Worm (Caenorhabditis elegans) whole organism, L1 larva: Measurements from ENCODE around the gene ugt-13.

Experiments used
- C04F5.9 ChIP-seq: sonication (generic microtip); optimal IDR thresholded peaks from 2 replicates; lab custom pipeline; 2016; ENCODE audit warnings: missing genetic modification characterization, missing compliant biosample characterization
- F16B12.6 ChIP-seq: fragments of 150-350 bp; optimal IDR thresholded peaks from 2 replicates; lab custom pipeline; 2014; ENCODE audit warnings: missing biosample characterization, missing genetic modification characterization
- Y116A8C.19 ChIP-seq: sonication (generic microtip); optimal IDR thresholded peaks from 2 replicates; lab custom pipeline; 2016; ENCODE audit warnings: missing compliant biosample characterization, missing genetic modification characterization, borderline replicate concordance
- aha-1 ChIP-seq: fragments of 150-350 bp; optimal IDR thresholded peaks from 2 replicates; lab custom pipeline; 2014; ENCODE audit warnings: missing biosample characterization, missing genetic modification characterization
- aly-2 ChIP-seq: fragments of 150-350 bp; optimal IDR thresholded peaks from 2 replicates; lab custom pipeline; 2014; ENCODE audit warnings: missing biosample characterization, missing genetic modification characterization
- ama-1 ChIP-seq: fragments of 150-350 bp; optimal IDR thresholded peaks from 2 replicates; lab custom pipeline; 2014
- blmp-1 ChIP-seq: fragments of 150-350 bp; optimal IDR thresholded peaks from 2 replicates; lab custom pipeline; 2014; ENCODE audit warnings: missing biosample characterization, missing genetic modification characterization
- ceh-63 ChIP-seq: fragments of 200-800 bp; sonication (Bioruptor generic); optimal IDR thresholded peaks from 2 replicates; lab custom pipeline; 2018; ENCODE audit warnings: mild to moderate bottlenecking, missing genetic modification characterization, missing compliant biosample characterization
- ceh-88 ChIP-seq: fragments of 200-800 bp; sonication (Bioruptor generic); IDR thresholded peaks from 2 replicates; pipeline ENCODE4 v1.3.6; 2022; ENCODE audit warnings: missing genetic modification characterization, missing compliant biosample characterization
- dpl-1 ChIP-seq, 3 experiments: fragments of 150-350 bp in 2 of 3; sonication (generic microtip) in 1 of 3; optimal IDR thresholded peaks; 2 replicates each; lab custom pipeline; 2014 to 2017; ENCODE audit warnings: missing biosample characterization in 3 of 3, missing genetic modification characterization in 3 of 3, missing genetic modification reagents in 3 of 3
- dsc-1 ChIP-seq: sonication (generic microtip); optimal IDR thresholded peaks from 2 replicates; lab custom pipeline; 2016; ENCODE audit warnings: mild to moderate bottlenecking, missing genetic modification characterization, missing compliant biosample characterization
- efl-1 ChIP-seq, 4 experiments: fragments of 150-350 bp; optimal IDR thresholded peaks in 3 of 4; peaks in 1 of 4; 1 replicate in 1 of 4; 2 replicates in 3 of 4; lab custom pipeline; 2014; ENCODE audit warnings: missing biosample characterization in 2 of 4, missing genetic modification characterization in 2 of 4, missing genetic modification reagents in 2 of 4
- egl-13 ChIP-seq: sonication (generic microtip); optimal IDR thresholded peaks from 2 replicates; lab custom pipeline; 2016; ENCODE audit warnings: missing genotype, missing genetic modification reagents, missing genetic modification characterization, missing compliant biosample characterization
- fkh-10 ChIP-seq: sonication (generic microtip); optimal IDR thresholded peaks from 2 replicates; lab custom pipeline; 2017; ENCODE audit warnings: missing biosample characterization, missing genetic modification reagents, missing genetic modification characterization
- grh-1 ChIP-seq: fragments of 200-800 bp; sonication (Bioruptor generic); IDR thresholded peaks from 2 replicates; pipeline ENCODE4 v1.3.6; 2022; ENCODE audit warnings: missing genetic modification reagents, missing genetic modification characterization, missing compliant biosample characterization
- hlh-4 ChIP-seq: sonication (generic microtip); optimal IDR thresholded peaks from 2 replicates; lab custom pipeline; 2016; ENCODE audit warnings: mild to moderate bottlenecking, missing genetic modification characterization, missing compliant biosample characterization
- irx-1 ChIP-seq: sonication (generic microtip); optimal IDR thresholded peaks from 2 replicates; lab custom pipeline; 2016; ENCODE audit warnings: missing genetic modification characterization, missing compliant biosample characterization
- jun-1 ChIP-seq: fragments of 150-350 bp; optimal IDR thresholded peaks from 2 replicates; lab custom pipeline; 2014; ENCODE audit warnings: missing biosample characterization, missing genetic modification reagents, missing genetic modification characterization
- lin-13 ChIP-seq: fragments of 150-350 bp; optimal IDR thresholded peaks from 2 replicates; lab custom pipeline; 2014; ENCODE audit warnings: missing biosample characterization, missing genetic modification reagents, missing genetic modification characterization
- lin-14 ChIP-seq: fragments of 200-800 bp; sonication (Bioruptor generic); optimal IDR thresholded peaks from 2 replicates; lab custom pipeline; 2018; ENCODE audit warnings: mild to moderate bottlenecking, missing genetic modification characterization, moderate library complexity, missing compliant biosample characterization
- lir-3 ChIP-seq: sonication (generic microtip); optimal IDR thresholded peaks from 2 replicates; lab custom pipeline; 2016; ENCODE audit warnings: mild to moderate bottlenecking, missing genetic modification characterization, moderate library complexity, missing compliant biosample characterization; ENCODE audit not compliant: poor library complexity
- lsy-2 ChIP-seq, 2 experiments: fragments of 150-350 bp; optimal IDR thresholded peaks; 2 replicates each; lab custom pipeline; 2014; ENCODE audit warnings: missing biosample characterization in 2 of 2, missing genetic modification characterization in 2 of 2
- mdl-1 ChIP-seq, 2 experiments: fragments of 150-350 bp; optimal IDR thresholded peaks; 2 replicates each; lab custom pipeline; 2014 to 2017; ENCODE audit warnings: missing biosample characterization in 2 of 2, missing genetic modification characterization in 2 of 2, inconsistent platforms in 1 of 2
- mep-1 ChIP-seq: fragments of 150-350 bp; optimal IDR thresholded peaks from 2 replicates; lab custom pipeline; 2014; ENCODE audit warnings: missing biosample characterization, missing genetic modification characterization
- nhr-11 ChIP-seq: fragments of 150-350 bp; optimal IDR thresholded peaks from 2 replicates; lab custom pipeline; 2014; ENCODE audit warnings: missing biosample characterization, missing genetic modification characterization
- nhr-19 ChIP-seq: fragments of 200-800 bp; sonication (Bioruptor generic); conservative IDR thresholded peaks from 2 replicates; pipeline ENCODE4 v1.3.6; 2022; ENCODE audit warnings: missing genetic modification characterization, missing compliant biosample characterization
- nhr-237 ChIP-seq: fragments of 150-350 bp; optimal IDR thresholded peaks from 2 replicates; lab custom pipeline; 2014; ENCODE audit warnings: missing biosample characterization, missing genetic modification characterization
- nhr-28 ChIP-seq: fragments of 150-350 bp; optimal IDR thresholded peaks from 2 replicates; lab custom pipeline; 2014; ENCODE audit warnings: missing biosample characterization, missing genetic modification characterization
- nhr-47 ChIP-seq: sonication (generic microtip); optimal IDR thresholded peaks from 2 replicates; lab custom pipeline; 2016; ENCODE audit warnings: mild to moderate bottlenecking, missing genetic modification characterization, moderate library complexity, missing compliant biosample characterization
- nhr-85 ChIP-seq: sonication (generic microtip); peaks from one replicate; lab custom pipeline; 2016; ENCODE audit warnings: missing genetic modification characterization, inconsistent platforms, missing compliant biosample characterization
- pqm-1 ChIP-seq: sonication (generic microtip); optimal IDR thresholded peaks from 3 replicates; lab custom pipeline; 2017; ENCODE audit warnings: missing biosample characterization, missing genetic modification characterization
- skn-1 ChIP-seq: fragments of 150-350 bp; optimal IDR thresholded peaks from 2 replicates; lab custom pipeline; 2014; ENCODE audit warnings: missing biosample characterization, missing genetic modification characterization
- snpc-4 ChIP-seq: fragments of 150-350 bp; optimal IDR thresholded peaks from 2 replicates; lab custom pipeline; 2014; ENCODE audit warnings: missing biosample characterization, missing genetic modification characterization
- snu-23 ChIP-seq: sonication (generic microtip); optimal IDR thresholded peaks from 2 replicates; lab custom pipeline; 2016; ENCODE audit warnings: missing genetic modification characterization, missing compliant biosample characterization
- swsn-7 ChIP-seq: sonication (generic microtip); optimal IDR thresholded peaks from 2 replicates; lab custom pipeline; 2016; ENCODE audit warnings: missing genetic modification characterization, missing compliant biosample characterization
- tbx-2 ChIP-seq: sonication (generic microtip); optimal IDR thresholded peaks from 2 replicates; lab custom pipeline; 2016; ENCODE audit warnings: missing genetic modification characterization, missing compliant biosample characterization
- unc-130 ChIP-seq: fragments of 150-350 bp; optimal IDR thresholded peaks from 2 replicates; lab custom pipeline; 2017; ENCODE audit warnings: missing biosample characterization, missing genetic modification characterization, inconsistent platforms
- unc-62 ChIP-seq: fragments of 150-350 bp; optimal IDR thresholded peaks from 2 replicates; lab custom pipeline; 2014; ENCODE audit warnings: missing biosample characterization, missing genetic modification reagents, missing genetic modification characterization
- unc-86 ChIP-seq: sonication (generic microtip); optimal IDR thresholded peaks from 2 replicates; lab custom pipeline; 2016; ENCODE audit warnings: missing genetic modification characterization, missing compliant biosample characterization
- unc-98 ChIP-seq: fragments of 200-800 bp; sonication (Bioruptor generic); IDR thresholded peaks from 2 replicates; pipeline ENCODE4 v1.3.6; 2022; ENCODE audit warnings: missing genetic modification characterization, missing compliant biosample characterization
- zag-1 ChIP-seq: fragments of 150-350 bp; optimal IDR thresholded peaks from 2 replicates; lab custom pipeline; 2014; ENCODE audit warnings: missing biosample characterization, missing genetic modification characterization
- zip-4 ChIP-seq: fragments of 200-800 bp; sonication (Bioruptor generic); optimal IDR thresholded peaks from 2 replicates; lab custom pipeline; 2018; ENCODE audit warnings: mild to moderate bottlenecking, missing genetic modification characterization, moderate library complexity, missing compliant biosample characterization

The ugt-13 gene

ce11 chrV:4870627-4871026 is 38.1 kb upstream of the ugt-13 start (continued):
- no peak for TF ChIP-seq ceh-63 (GFP tag; lab: Kevin White, UChicago)
- no peak for TF ChIP-seq unc-86 (tag; lab: Kevin White, UChicago)
- no peak for TF ChIP-seq grh-1 (GFP tag; lab: Robert Waterston, UW)
- no peak for TF ChIP-seq efl-1 (optimal IDR thresholded peaks at IDR 0.05; lab: Kevin White, UChicago)
- no peak for TF ChIP-seq efl-1 (GFP tag; optimal IDR thresholded peaks at IDR 0.05 in 1 of 2; lab: Kevin White, UChicago)
- TF ChIP-seq aly-2 (tag; lab: Kevin White, UChicago): no peak
- TF ChIP-seq snu-23 (GFP tag; lab: Kevin White, UChicago): no peak
- TF ChIP-seq lsy-2 (tag; optimal IDR thresholded peaks at IDR 0.05; lab: Kevin White, UChicago): no peak
- peak; percentile 68 for TF ChIP-seq nhr-11 (tag; lab: Kevin White, UChicago)
- no peak for TF ChIP-seq tbx-2 (tag; lab: Kevin White, UChicago)
- no peak for TF ChIP-seq blmp-1 (tag; lab: Kevin White, UChicago)
- no peak for TF ChIP-seq aha-1 (tag; lab: Kevin White, UChicago)
- TF ChIP-seq lin-14 (GFP tag; lab: Kevin White, UChicago): peak; percentile 44
- no peak for TF ChIP-seq zag-1 (tag; lab: Kevin White, UChicago)

- no peak for TF ChIP-seq ceh-88
Measured at ce11 chrV:4871992-4872391, 36.7 kb upstream of the ugt-13 start, which contains the start of gene srd-33. TSS of gene srd-33 (plus strand) at chrV:4872292.

ce11 chrV:4877587-4877986 is 31.1 kb upstream of the ugt-13 start, which contains the start of gene T19H12.6:
TSS of gene T19H12.6 (minus strand) at chrV:4877687.
- TF ChIP-seq C04F5.9 (no peak), hlh-4 (tag; lab: Kevin White, UChicago) (no peak), unc-130 (tag; lab: Kevin White, UChicago) (no peak)

ce11 chrV:4879251-4879650 is 29.4 kb upstream of the ugt-13 start, which contains the start of gene T19H12.15:
TSS of gene T19H12.15 (minus strand) at chrV:4879351.
- TF ChIP-seq lir-3 (tag; lab: Kevin White, UChicago) (no peak), irx-1 (tag; lab: Kevin White, UChicago) (no peak), fkh-10 (GFP tag; lab: Kevin White, UChicago) (no peak), nhr-19 (no peak), dpl-1 (GFP tag; optimal IDR thresholded peaks at IDR 0.05; lab: Kevin White, UChicago) (no peak), zag-1 (tag; lab: Kevin White, UChicago) (no peak), nhr-47 (tag; lab: Kevin White, UChicago) (no peak), mep-1 (tag; lab: Kevin White, UChicago) (no peak), skn-1 (tag; lab: Kevin White, UChicago) (no peak), aly-2 (tag; lab: Kevin White, UChicago) (no peak), nhr-237 (tag; lab: Kevin White, UChicago) (no peak), pqm-1 (tag; lab: Kevin White, UChicago) (no peak), swsn-7 (tag; lab: Kevin White, UChicago) (no peak), nhr-85 (no peak), ceh-88 (no peak), mdl-1 (tag; optimal IDR thresholded peaks at IDR 0.05; lab: Kevin White, UChicago) (no peak), jun-1 (tag; lab: Kevin White, UChicago) (no peak), unc-86 (tag; lab: Kevin White, UChicago) (no peak)

ce11 chrV:4881377-4881776 is 27.3 kb upstream of the ugt-13 start, which contains the start of gene str-32:
TSS of gene str-32 (minus strand) at chrV:4881477.
- no peak for TF ChIP-seq lin-13 (GFP tag; lab: Kevin White, UChicago)

- TF ChIP-seq hlh-4 (tag; lab: Kevin White, UChicago): no peak
- no peak for TF ChIP-seq dsc-1
- TF ChIP-seq mdl-1 (tag; optimal IDR thresholded peaks at IDR 0.05; lab: Kevin White, UChicago): no peak
- TF ChIP-seq swsn-7 (tag; lab: Kevin White, UChicago): no peak
- TF ChIP-seq egl-13: no peak
- no peak for TF ChIP-seq unc-98
- TF ChIP-seq F16B12.6 (tag; lab: Kevin White, UChicago): no peak
- no peak for TF ChIP-seq aha-1 (tag; lab: Kevin White, UChicago)
- no peak for TF ChIP-seq ama-1
- TF ChIP-seq jun-1 (tag; lab: Kevin White, UChicago): no peak
- TF ChIP-seq zip-4 (GFP tag; lab: Kevin White, UChicago): no peak
- TF ChIP-seq nhr-28 (tag; lab: Kevin White, UChicago): no peak
- no peak for TF ChIP-seq grh-1 (GFP tag; lab: Robert Waterston, UW)
- no peak for TF ChIP-seq Y116A8C.19 (tag; lab: Kevin White, UChicago)
- no peak for TF ChIP-seq ceh-88
- no peak for TF ChIP-seq unc-62
- TF ChIP-seq blmp-1 (tag; lab: Kevin White, UChicago): no peak
- no peak for TF ChIP-seq nhr-237 (tag; lab: Kevin White, UChicago)
- TF ChIP-seq snpc-4 (tag; lab: Kevin White, UChicago): no peak
Measured at ce11 chrV:4884490-4884889, 24.2 kb upstream of the ugt-13 start, which contains the start of gene T19H12.12. TSS of gene T19H12.12 (plus strand) at chrV:4884790.
